Fruit fly (Drosophila melanogaster): Measurements from ENCODE around the gene CG34277.
A peak's percentile ranks its signal among the peaks of the same experiment; 100 is the strongest.

Gene CG34277

DNA sequence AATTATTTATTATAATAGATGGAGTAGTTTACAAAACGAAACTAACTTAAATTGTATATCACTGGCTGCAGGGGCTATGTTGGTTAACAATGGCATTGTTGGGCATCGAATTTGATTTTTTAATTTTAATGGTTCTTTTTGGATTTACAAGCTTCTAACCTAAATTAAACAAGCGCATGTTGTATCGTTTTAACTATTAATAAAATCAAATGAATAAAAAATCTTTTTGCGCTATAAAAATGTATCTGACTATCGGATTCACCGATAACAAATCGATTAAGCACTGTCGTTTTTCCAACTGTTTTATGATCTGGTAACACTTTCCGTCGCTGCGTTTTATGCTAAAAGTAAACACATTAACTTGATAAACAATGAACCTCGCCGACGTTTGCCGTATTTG lies 5.4 kb downstream of the CG34277 start, which contains the start of the genes hd and CG14667 (continued):
- no peak for TF ChIP-seq Fer3 (tag; optimal IDR thresholded peaks at IDR 0.05)
- TF ChIP-seq NfI (GFP tag; optimal IDR thresholded peaks at IDR 0.05) = no peak
- no peak for TF ChIP-seq CG17912 (GFP tag; optimal IDR thresholded peaks at IDR 0.05)
- TF ChIP-seq Med (GFP tag) = peak; percentile 75

dm6 chr3R:5376612-5377011 lies 7.3 kb downstream of the CG34277 start, which contains the start of gene 7B2:
Gene 7B2 (plus strand): TSS chr3R:5376780.
- TF ChIP-seq scrt (GFP tag; optimal IDR thresholded peaks at IDR 0.05) = peak; percentile 98
- no peak for TF ChIP-seq so (GFP tag; IDR thresholded peaks at IDR 0.05)
- peak; percentile 8 for TF ChIP-seq CG15514 (GFP tag; optimal IDR thresholded peaks at IDR 0.05)
- peak; percentile 17 for TF ChIP-seq pzg (GFP tag; optimal IDR thresholded peaks at IDR 0.05)
- peak; percentile 16; the same call in 1 of the 2 replicates for TF ChIP-seq CG32767 (GFP tag; IDR thresholded peaks at IDR 0.05)
- TF ChIP-seq Spps (tag; optimal IDR thresholded peaks at IDR 0.05) = no peak
- no peak for TF ChIP-seq Jarid2 (GFP tag; optimal IDR thresholded peaks at IDR 0.05)
- peak; percentile 16 for TF ChIP-seq MESR4 (GFP tag; optimal IDR thresholded peaks at IDR 0.05)
- TF ChIP-seq Dp (GFP tag; optimal IDR thresholded peaks at IDR 0.05) = peak; percentile 2
- TF ChIP-seq CG33213 (GFP tag; optimal IDR thresholded peaks at IDR 0.05) = no peak
- no peak for TF ChIP-seq YL-1 (GFP tag; optimal IDR thresholded peaks at IDR 0.05)
- TF ChIP-seq MBD-R2 (GFP tag; IDR thresholded peaks at IDR 0.05) = peak; percentile 13; the same call in 1 of the 2 replicates
- peak; percentile 23 for TF ChIP-seq Med (GFP tag)
- no peak for TF ChIP-seq sna (GFP tag; IDR thresholded peaks at IDR 0.05; ENCODE audit: partially characterized antibody)
- peak; percentile 97 for TF ChIP-seq onecut (GFP tag; IDR thresholded peaks at IDR 0.05)
- peak; percentile 89 for TF ChIP-seq ewg (GFP tag; optimal IDR thresholded peaks at IDR 0.05)

DNA sequence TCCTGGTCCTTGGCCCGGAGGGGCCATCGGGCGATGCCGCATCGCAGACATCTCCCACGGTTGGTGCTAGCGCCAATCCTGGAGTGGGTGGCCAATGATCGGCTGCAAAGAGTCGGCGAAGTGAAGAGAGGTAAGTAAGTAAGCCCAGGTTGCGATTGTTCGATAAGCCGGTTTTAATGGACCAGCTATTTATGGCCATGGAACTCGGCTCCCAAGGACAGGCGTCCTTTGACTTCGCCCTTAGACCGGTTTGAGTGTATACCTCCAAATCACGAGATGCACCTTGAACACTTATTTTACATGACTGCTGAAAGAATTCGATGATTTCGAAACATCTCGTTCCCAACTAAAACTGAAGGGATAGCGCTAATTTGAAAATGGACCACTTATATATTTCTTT lies 16.4 kb downstream of the CG34277 start:
- no peak for TF ChIP-seq ranshi (GFP tag; IDR thresholded peaks at IDR 0.05)
- TF ChIP-seq Lhr (GFP tag; optimal IDR thresholded peaks at IDR 0.05) = no peak
- no peak for TF ChIP-seq CG6791 (GFP tag; IDR thresholded peaks at IDR 0.05; ENCODE audit: partially characterized antibody)
- TF ChIP-seq CG14667 (GFP tag; IDR thresholded peaks at IDR 0.05) = no peak
- no peak for TF ChIP-seq Myb (GFP tag; optimal IDR thresholded peaks at IDR 0.05)
- TF ChIP-seq CG6683 (GFP tag; optimal IDR thresholded peaks at IDR 0.05) = no peak
- 0 out of 3 replicates have a peak, but pooled peaks have one; percentile 15 for TF ChIP-seq zen2 (GFP tag; IDR thresholded peaks at IDR 0.05; ENCODE audit: partially characterized antibody)
- TF ChIP-seq lola (GFP tag; optimal IDR thresholded peaks at IDR 0.05) = no peak
- no peak for TF ChIP-seq sc (optimal IDR thresholded peaks at IDR 0.05)
- TF ChIP-seq sc (GFP tag; optimal IDR thresholded peaks at IDR 0.05) = no peak
- 0 out of 2 replicates have a peak, but pooled peaks have one; percentile 10 for TF ChIP-seq Rx (GFP tag; IDR thresholded peaks at IDR 0.05)
- no peak for TF ChIP-seq Atf3 (GFP tag; optimal IDR thresholded peaks at IDR 0.05)
- TF ChIP-seq rib (GFP tag; IDR thresholded peaks at IDR 0.05) = no peak
- no peak for TF ChIP-seq CG4282 (GFP tag; optimal IDR thresholded peaks at IDR 0.05)
- TF ChIP-seq ATbp (GFP tag; optimal IDR thresholded peaks at IDR 0.05) = no peak
- no peak for TF ChIP-seq CG8944 (GFP tag; optimal IDR thresholded peaks at IDR 0.05)
- TF ChIP-seq CG3726 (GFP tag; IDR thresholded peaks at IDR 0.05) = no peak
- TF ChIP-seq slp2 (GFP tag; optimal IDR thresholded peaks at IDR 0.05) = no peak
- no peak for TF ChIP-seq onecut (GFP tag; IDR thresholded peaks at IDR 0.05)
- no peak for TF ChIP-seq D (optimal IDR thresholded peaks at IDR 0.05)
- TF ChIP-seq D (GFP tag; optimal IDR thresholded peaks at IDR 0.05) = no peak
- peak; percentile 8 for TF ChIP-seq nom (GFP tag; optimal IDR thresholded peaks at IDR 0.05)
